Fruit fly (Drosophila melanogaster) whole organism, embryonic: Measurements from ENCODE around the gene CG45100.

Source experiments
- B-H2 ChIP-seq: fragments of 200-800 bp; sonication (Bioruptor generic); optimal IDR thresholded peaks from 2 replicates; lab custom pipeline; 2018; ENCODE audit warnings: missing biosample characterization, mild to moderate bottlenecking, missing genetic modification characterization
- Bteb2 ChIP-seq: fragments of 200-800 bp; sonication (Bioruptor generic); optimal IDR thresholded peaks from 2 replicates; lab custom pipeline; 2016; ENCODE audit warnings: missing biosample characterization, missing genetic modification characterization
- CG11504 ChIP-seq: fragments of 200-800 bp; sonication (Bioruptor generic); optimal IDR thresholded peaks from 3 replicates; lab custom pipeline; 2019; ENCODE audit warnings: missing biosample characterization, mild to moderate bottlenecking, missing genetic modification characterization, moderate library complexity
- CG12071 ChIP-seq: fragments of 200-800 bp; sonication (Bioruptor generic); optimal IDR thresholded peaks from 3 replicates; lab custom pipeline; 2018; ENCODE audit warnings: missing biosample characterization, mild to moderate bottlenecking, missing genetic modification characterization
- CG12155 ChIP-seq: fragments of 200-800 bp; sonication (Bioruptor generic); optimal IDR thresholded peaks from 3 replicates; lab custom pipeline; 2016; ENCODE audit warnings: missing biosample characterization, missing genetic modification characterization
- CG13296 ChIP-seq: fragments of 200-800 bp; sonication (Bioruptor generic); optimal IDR thresholded peaks from 3 replicates; lab custom pipeline; 2018; ENCODE audit warnings: missing biosample characterization, mild to moderate bottlenecking, missing genetic modification characterization
- CG17328 ChIP-seq: fragments of 200-800 bp; sonication (Bioruptor generic); IDR thresholded peaks from 2 replicates; pipeline ENCODE4 v1.3.6; 2022; ENCODE audit warnings: missing biosample characterization, missing genetic modification characterization
- CG17361 ChIP-seq: fragments of 200-800 bp; sonication (Bioruptor generic); IDR thresholded peaks from 3 replicates; pipeline ENCODE4 v1.3.6; 2022; ENCODE audit warnings: missing biosample characterization, missing genetic modification characterization
- CG17568 ChIP-seq: fragments of 200-800 bp; sonication (Bioruptor generic); optimal IDR thresholded peaks from 2 replicates; lab custom pipeline; 2018; ENCODE audit warnings: missing biosample characterization, mild to moderate bottlenecking, missing genetic modification characterization, moderate library complexity
- CG17612 ChIP-seq: fragments of 200-800 bp; sonication (Bioruptor generic); IDR thresholded peaks from 2 replicates; pipeline ENCODE4 v1.3.6; 2022; ENCODE audit warnings: missing biosample characterization, missing genetic modification characterization
- CG2889 ChIP-seq: fragments of 200-800 bp; sonication (Bioruptor generic); IDR thresholded peaks from 3 replicates; pipeline ENCODE4 v1.3.6; 2022; ENCODE audit warnings: missing biosample characterization, missing genetic modification characterization
- CG30431 ChIP-seq: fragments of 200-800 bp; sonication (Bioruptor generic); optimal IDR thresholded peaks from 2 replicates; lab custom pipeline; 2017; ENCODE audit warnings: missing biosample characterization, missing genetic modification characterization
- CG3163 ChIP-seq: fragments of 200-800 bp; sonication (Bioruptor generic); optimal IDR thresholded peaks from 3 replicates; lab custom pipeline; 2016; ENCODE audit warnings: missing biosample characterization, missing genetic modification characterization
- CG34224 ChIP-seq: fragments of 200-800 bp; sonication (Bioruptor generic); IDR thresholded peaks from 3 replicates; pipeline ENCODE4 v1.3.6; 2022; ENCODE audit warnings: missing biosample characterization, missing genetic modification characterization; ENCODE audit not compliant: partially characterized antibody
- CG4730 ChIP-seq: fragments of 200-800 bp; sonication (Bioruptor generic); IDR thresholded peaks from 2 replicates; pipeline ENCODE4 v1.3.6; 2022; ENCODE audit warnings: missing biosample characterization, missing genetic modification characterization
- CG4820 ChIP-seq: fragments of 200-800 bp; sonication (Bioruptor generic); optimal IDR thresholded peaks from 3 replicates; lab custom pipeline; 2016; ENCODE audit warnings: missing biosample characterization, missing genetic modification characterization
- CG8281 ChIP-seq: fragments of 200-800 bp; sonication (Bioruptor generic); optimal IDR thresholded peaks from 2 replicates; lab custom pipeline; 2018; ENCODE audit warnings: missing biosample characterization, mild to moderate bottlenecking, missing genetic modification characterization, moderate library complexity
- CG9215 ChIP-seq: fragments of 200-800 bp; sonication (Bioruptor generic); IDR thresholded peaks from 2 replicates; pipeline ENCODE4 v1.3.6; 2022; ENCODE audit warnings: missing biosample characterization, missing genetic modification characterization
- CG9609 ChIP-seq: fragments of 200-800 bp; sonication (Bioruptor generic); optimal IDR thresholded peaks from 3 replicates; lab custom pipeline; 2016; ENCODE audit warnings: missing biosample characterization, missing genetic modification characterization
- CG9727 ChIP-seq: fragments of 200-800 bp; sonication (Bioruptor generic); optimal IDR thresholded peaks from 3 replicates; lab custom pipeline; 2017; ENCODE audit warnings: missing biosample characterization, mild to moderate bottlenecking, missing genetic modification characterization
- Chrac-16 ChIP-seq: fragments of 200-800 bp; sonication (Bioruptor generic); optimal IDR thresholded peaks from 3 replicates; lab custom pipeline; 2016; ENCODE audit warnings: missing biosample characterization, missing genetic modification characterization
- Deaf1 ChIP-seq: fragments of 200-800 bp; optimal IDR thresholded peaks from 3 replicates; lab custom pipeline; 2019; ENCODE audit warnings: missing biosample characterization, mild to moderate bottlenecking, missing genetic modification characterization, moderate library complexity
- Dref ChIP-seq: fragments of 200-800 bp; sonication (Bioruptor generic); IDR thresholded peaks from 2 replicates; pipeline ENCODE4 v1.3.6; 2022; ENCODE audit warnings: missing biosample characterization, missing genetic modification characterization
- Fer3 ChIP-seq: fragments of 200-800 bp; sonication (Bioruptor generic); optimal IDR thresholded peaks from 2 replicates; lab custom pipeline; 2018; ENCODE audit warnings: missing biosample characterization, mild to moderate bottlenecking, missing genetic modification characterization, moderate library complexity
- Hmx ChIP-seq: fragments of 200-800 bp; sonication (Bioruptor generic); optimal IDR thresholded peaks from 2 replicates; lab custom pipeline; 2016; ENCODE audit warnings: missing biosample characterization, missing genetic modification characterization
- Max ChIP-seq: fragments of 200-800 bp; sonication (Bioruptor generic); optimal IDR thresholded peaks from 2 replicates; lab custom pipeline; 2016; ENCODE audit warnings: missing biosample characterization, mild to moderate bottlenecking, missing genetic modification characterization
- Meics ChIP-seq: fragments of 200-800 bp; sonication (Bioruptor generic); optimal IDR thresholded peaks from 2 replicates; lab custom pipeline; 2017; ENCODE audit warnings: missing biosample characterization, mild to moderate bottlenecking, missing genetic modification characterization
- Ptx1 ChIP-seq: fragments of 200-800 bp; sonication (Bioruptor generic); IDR thresholded peaks from 2 replicates; pipeline ENCODE4 v1.3.6; 2022; ENCODE audit warnings: missing biosample characterization, missing genetic modification characterization
- Scr ChIP-seq: fragments of 200-800 bp; sonication (Bioruptor generic); IDR thresholded peaks from 2 replicates; pipeline ENCODE4 v1.3.6; 2022; ENCODE audit warnings: missing biosample characterization, missing genetic modification characterization; ENCODE audit not compliant: partially characterized antibody
- Sin3A ChIP-seq: fragments of >200 bp; optimal IDR thresholded peaks from 2 replicates; lab custom pipeline; 2018
- Sry-β ChIP-seq: fragments of 200-800 bp; sonication (Bioruptor generic); optimal IDR thresholded peaks from 2 replicates; lab custom pipeline; 2018; ENCODE audit warnings: missing biosample characterization, mild to moderate bottlenecking, missing genetic modification characterization, moderate library complexity
- Vsx1 ChIP-seq: fragments of 200-800 bp; sonication (Bioruptor generic); optimal IDR thresholded peaks from 2 replicates; lab custom pipeline; 2017; ENCODE audit warnings: missing biosample characterization, mild to moderate bottlenecking, missing genetic modification characterization, missing genetic modification reagents
- al ChIP-seq: fragments of 200-800 bp; sonication (Bioruptor generic); IDR thresholded peaks from 2 replicates; pipeline ENCODE4 v1.3.6; 2022; ENCODE audit warnings: missing biosample characterization, missing genetic modification characterization
- aop ChIP-seq: fragments of 200-800 bp; sonication (Bioruptor generic); IDR thresholded peaks from 2 replicates; pipeline ENCODE4 v1.3.6; 2022; ENCODE audit warnings: missing biosample characterization, missing genetic modification characterization
- az2 ChIP-seq: fragments of 200-800 bp; sonication (Bioruptor generic); optimal IDR thresholded peaks from 3 replicates; lab custom pipeline; 2016; ENCODE audit warnings: missing biosample characterization, missing genetic modification characterization
- corto ChIP-seq: fragments of 200-800 bp; sonication (Bioruptor generic); optimal IDR thresholded peaks from 2 replicates; lab custom pipeline; 2016; ENCODE audit warnings: missing biosample characterization, mild to moderate bottlenecking, missing genetic modification characterization, moderate library complexity
- crol ChIP-seq: fragments of 200-800 bp; sonication (Bioruptor generic); IDR thresholded peaks from 2 replicates; pipeline ENCODE4 v1.3.6; 2022; ENCODE audit warnings: missing biosample characterization, missing genetic modification characterization
- danr ChIP-seq: fragments of 200-800 bp; sonication (Bioruptor generic); IDR thresholded peaks from 2 replicates; pipeline ENCODE4 v1.3.6; 2022; ENCODE audit warnings: missing biosample characterization, missing genetic modification characterization
- dmrt11E ChIP-seq: fragments of 200-800 bp; sonication (Bioruptor generic); optimal IDR thresholded peaks from 3 replicates; lab custom pipeline; 2018; ENCODE audit warnings: missing biosample characterization, mild to moderate bottlenecking, missing genetic modification characterization, moderate library complexity
- fd102C ChIP-seq: fragments of 200-800 bp; sonication (Bioruptor generic); optimal IDR thresholded peaks from 2 replicates; lab custom pipeline; 2018; ENCODE audit warnings: missing biosample characterization, mild to moderate bottlenecking, missing genetic modification characterization, moderate library complexity
- fd64A ChIP-seq: fragments of 200-800 bp; sonication (Bioruptor generic); optimal IDR thresholded peaks from 3 replicates; lab custom pipeline; 2018; ENCODE audit warnings: missing biosample characterization, mild to moderate bottlenecking, missing genetic modification characterization
- gsb ChIP-seq: fragments of 200-800 bp; sonication (Bioruptor generic); IDR thresholded peaks from 2 replicates; pipeline ENCODE4 v1.3.6; 2022; ENCODE audit warnings: missing biosample characterization, missing genetic modification characterization
- pb ChIP-seq: fragments of 200-800 bp; sonication (Bioruptor generic); optimal IDR thresholded peaks from 3 replicates; lab custom pipeline; 2016; ENCODE audit warnings: missing biosample characterization, missing genetic modification characterization
- pum ChIP-seq: fragments of 200-800 bp; sonication (Bioruptor generic); optimal IDR thresholded peaks from 2 replicates; lab custom pipeline; 2016; ENCODE audit warnings: missing biosample characterization, missing genetic modification characterization
- sima ChIP-seq: fragments of 200-800 bp; sonication (Bioruptor generic); optimal IDR thresholded peaks from 2 replicates; lab custom pipeline; 2016; ENCODE audit warnings: missing biosample characterization, missing genetic modification characterization
- sob ChIP-seq: fragments of 200-800 bp; sonication (Bioruptor generic); IDR thresholded peaks from 2 replicates; pipeline ENCODE4 v1.3.6; 2022; ENCODE audit warnings: missing biosample characterization, missing genetic modification characterization
- ssp ChIP-seq: fragments of 200-800 bp; sonication (Bioruptor generic); IDR thresholded peaks from 2 replicates; pipeline ENCODE4 v1.3.6; 2022; ENCODE audit warnings: missing biosample characterization, missing genetic modification characterization
- tna ChIP-seq: fragments of 200-800 bp; sonication (Bioruptor generic); IDR thresholded peaks from 2 replicates; pipeline ENCODE4 v1.3.6; 2022; ENCODE audit warnings: missing biosample characterization, missing genetic modification characterization; ENCODE audit not compliant: partially characterized antibody
- ttk ChIP-seq: fragments of 200-800 bp; sonication (Bioruptor generic); IDR thresholded peaks from 2 replicates; pipeline ENCODE4 v2.1.2; 2022; ENCODE audit warnings: missing biosample characterization, missing genetic modification characterization
- zen ChIP-seq: fragments of 200-800 bp; sonication (Bioruptor generic); optimal IDR thresholded peaks from 3 replicates; lab custom pipeline; 2018; ENCODE audit warnings: missing biosample characterization, mild to moderate bottlenecking, missing genetic modification characterization, moderate library complexity
- zen2 ChIP-seq: fragments of 200-800 bp; sonication (Bioruptor generic); IDR thresholded peaks from 3 replicates; pipeline ENCODE4 v1.3.6; 2022; ENCODE audit warnings: missing biosample characterization, missing genetic modification characterization; ENCODE audit not compliant: partially characterized antibody

CG45100 gene

DNA sequence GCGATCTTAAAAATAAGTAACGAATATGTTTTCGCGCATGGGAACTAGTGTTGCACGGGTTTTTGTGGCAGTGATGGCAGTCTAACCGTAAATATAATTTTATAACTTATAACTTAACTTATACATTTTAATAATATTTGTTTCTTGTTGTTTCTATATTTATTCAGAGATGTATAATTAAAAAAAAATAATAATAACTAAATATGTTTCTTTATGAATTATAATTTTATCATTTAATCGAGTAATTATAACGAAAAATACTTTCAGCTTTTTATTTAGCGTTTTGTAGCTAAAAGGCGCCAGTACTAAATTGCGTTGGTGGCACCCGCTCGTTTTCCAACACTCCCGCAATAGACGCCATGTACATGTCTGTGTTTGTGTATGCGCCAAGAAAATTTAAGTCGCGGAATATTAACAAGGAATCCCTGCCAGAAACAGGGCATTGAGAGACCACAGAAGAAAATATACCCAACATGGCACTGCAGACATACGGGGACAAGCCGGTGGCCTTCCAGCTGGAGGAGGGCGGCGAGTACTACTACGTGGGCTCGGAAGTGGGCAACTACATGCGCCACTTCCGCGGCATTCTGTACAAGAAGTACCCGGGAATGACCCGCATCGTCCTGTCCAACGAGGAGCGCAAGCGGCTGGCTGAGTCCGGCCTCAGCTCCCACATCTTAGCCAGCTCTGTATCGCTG is 3.7 kb downstream of the CG45100 start, which contains the start of the genes mRpL44 and Snr1 (continued):
- TF ChIP-seq zen (tag; lab: Kevin White, UChicago) = peak; percentile 38
- peak; percentile 33 for TF ChIP-seq az2 (GFP tag; lab: Kevin White, UChicago)
- peak; percentile 82 for TF ChIP-seq Meics (GFP tag; lab: Kevin White, UChicago)
- TF ChIP-seq CG11504 (tag; lab: Kevin White, UChicago) = no peak
- no peak for TF ChIP-seq ttk (GFP tag; lab: Robert Waterston, UW)
- TF ChIP-seq pum (GFP tag; lab: Kevin White, UChicago) = no peak
- TF ChIP-seq Bteb2 (GFP tag; lab: Kevin White, UChicago) = no peak
- TF ChIP-seq al (GFP tag; lab: Robert Waterston, UW) = no peak
- TF ChIP-seq danr (GFP tag; lab: Robert Waterston, UW) = no peak
- TF ChIP-seq CG30431 = no peak
- no peak for TF ChIP-seq Dref (GFP tag; lab: Robert Waterston, UW)
- TF ChIP-seq crol (GFP tag; lab: Robert Waterston, UW) = no peak
- TF ChIP-seq fd64A (GFP tag; lab: Kevin White, UChicago) = no peak
- peak; percentile 77 for TF ChIP-seq CG13296 (GFP tag; lab: Kevin White, UChicago)
- TF ChIP-seq dmrt11E (tag; lab: Kevin White, UChicago) = peak; percentile 46
- TF ChIP-seq CG4820 (GFP tag; lab: Kevin White, UChicago) = no peak
- no peak for TF ChIP-seq CG9609 (GFP tag; lab: Kevin White, UChicago)
- no peak for TF ChIP-seq sima (GFP tag; lab: Kevin White, UChicago)
- TF ChIP-seq B-H2 (GFP tag; lab: Kevin White, UChicago) = peak; percentile 71
- peak; percentile 78; the same call in 2 of the 3 replicates for TF ChIP-seq CG17361 (GFP tag; lab: Robert Waterston, UW)
- TF ChIP-seq CG12071 (GFP tag; lab: Kevin White, UChicago) = no peak
- TF ChIP-seq Fer3 = peak; percentile 13
- TF ChIP-seq Scr (GFP tag; lab: Robert Waterston, UW) = no peak
- no peak for TF ChIP-seq Sin3A
- TF ChIP-seq Sry-β (GFP tag; lab: Kevin White, UChicago) = peak; percentile 100
- TF ChIP-seq CG8281 (tag; lab: Kevin White, UChicago) = no peak
- no peak for TF ChIP-seq Vsx1 (GFP tag; lab: Kevin White, UChicago)
- no peak for TF ChIP-seq Deaf1 (tag; lab: Kevin White, UChicago)
- TF ChIP-seq CG17568 = no peak
- TF ChIP-seq CG17328 (GFP tag; lab: Robert Waterston, UW) = no peak
- TF ChIP-seq Max (GFP tag; lab: Kevin White, UChicago) = no peak
- TF ChIP-seq CG34224 (GFP tag; lab: Robert Waterston, UW) = no peak
- no peak for TF ChIP-seq CG9215 (GFP tag; lab: Robert Waterston, UW)
- no peak for TF ChIP-seq CG17612
- TF ChIP-seq CG3163 (GFP tag; lab: Kevin White, UChicago) = no peak
- TF ChIP-seq CG4730 = no peak
- TF ChIP-seq corto (GFP tag; lab: Kevin White, UChicago) = no peak
- peak; percentile 45 for TF ChIP-seq CG9727 (GFP tag; lab: Kevin White, UChicago)
- no peak for TF ChIP-seq aop (GFP tag; lab: Robert Waterston, UW)
- no peak for TF ChIP-seq CG2889
- TF ChIP-seq ssp (GFP tag; lab: Robert Waterston, UW) = no peak
- peak; percentile 46; the same call in 1 of the 2 replicates for TF ChIP-seq sob
- TF ChIP-seq zen2 (GFP tag; lab: Robert Waterston, UW) = no peak
- TF ChIP-seq CG12155 = peak; percentile 50
- no peak for TF ChIP-seq Hmx (GFP tag; lab: Kevin White, UChicago)
- no peak for TF ChIP-seq pb
- TF ChIP-seq fd102C (GFP tag; lab: Kevin White, UChicago) = no peak
- peak; percentile 19; the same call in 1 of the 2 replicates for TF ChIP-seq Ptx1 (GFP tag; lab: Robert Waterston, UW)
- TF ChIP-seq gsb (GFP tag; lab: Robert Waterston, UW) = no peak
- TF ChIP-seq Chrac-16 (GFP tag; lab: Kevin White, UChicago) = peak; percentile 11
- no peak for TF ChIP-seq tna
